Worm (Caenorhabditis elegans) whole organism, mixed stage, embryonic: ENCODE data around the gene nmgp-1.

Experiments used
- M03D4.4 ChIP-seq: sonication (generic microtip); optimal IDR thresholded peaks from 2 replicates; lab custom pipeline; 2017; ENCODE audit warnings: mild to moderate bottlenecking, missing genetic modification characterization, missing compliant biosample characterization
- bed-3 ChIP-seq: fragments of 200-800 bp; sonication (Bioruptor generic); optimal IDR thresholded peaks from 3 replicates; lab custom pipeline; 2018; ENCODE audit warnings: mild to moderate bottlenecking, missing genetic modification characterization, moderate library complexity, missing compliant biosample characterization
- ceh-39 ChIP-seq: fragments of 150-350 bp; optimal IDR thresholded peaks from 2 replicates; lab custom pipeline; 2014; ENCODE audit warnings: missing biosample characterization, missing genetic modification characterization
- ceh-43 ChIP-seq: fragments of 200-800 bp; sonication (Bioruptor generic); optimal IDR thresholded peaks from 2 replicates; lab custom pipeline; 2018; ENCODE audit warnings: mild to moderate bottlenecking, missing genetic modification characterization, moderate library complexity, missing compliant biosample characterization
- ceh-83 ChIP-seq: fragments of 200-800 bp; sonication (Bioruptor generic); optimal IDR thresholded peaks from 2 replicates; lab custom pipeline; 2018; ENCODE audit warnings: mild to moderate bottlenecking, missing genetic modification characterization, missing compliant biosample characterization
- ces-1 ChIP-seq: fragments of 150-350 bp; optimal IDR thresholded peaks from 2 replicates; lab custom pipeline; 2014; ENCODE audit warnings: missing biosample characterization, missing genetic modification reagents, missing genetic modification characterization
- cnd-1 ChIP-seq: fragments of 200-800 bp; sonication (Bioruptor generic); optimal IDR thresholded peaks from 2 replicates; lab custom pipeline; 2018; ENCODE audit warnings: mild to moderate bottlenecking, missing genetic modification characterization, missing compliant biosample characterization
- drap-1 ChIP-seq: fragments of 200-800 bp; sonication (Bioruptor generic); optimal IDR thresholded peaks from 3 replicates; lab custom pipeline; 2018; ENCODE audit warnings: mild to moderate bottlenecking, missing genetic modification characterization, missing compliant biosample characterization
- elt-1 ChIP-seq: sonication (generic microtip); optimal IDR thresholded peaks from 2 replicates; lab custom pipeline; 2017; ENCODE audit warnings: missing genetic modification characterization, mild to moderate bottlenecking, missing compliant biosample characterization, antibody characterized with exemption, moderate library complexity, borderline replicate concordance; ENCODE audit not compliant: insufficient read depth
- elt-3 ChIP-seq: fragments of 150-350 bp; optimal IDR thresholded peaks from 2 replicates; lab custom pipeline; 2014; ENCODE audit warnings: missing biosample characterization, missing genetic modification characterization
- flh-1 ChIP-seq: fragments of 200-800 bp; sonication (Bioruptor generic); optimal IDR thresholded peaks from 2 replicates; lab custom pipeline; 2018; ENCODE audit warnings: mild to moderate bottlenecking, missing genetic modification characterization, moderate library complexity, missing compliant biosample characterization
- ham-2 ChIP-seq: fragments of 200-800 bp; sonication (Bioruptor generic); optimal IDR thresholded peaks from 2 replicates; lab custom pipeline; 2018; ENCODE audit warnings: mild to moderate bottlenecking, missing genetic modification characterization, missing compliant biosample characterization
- hlh-1 ChIP-seq: fragments of 150-350 bp; optimal IDR thresholded peaks from 2 replicates; lab custom pipeline; 2014; ENCODE audit warnings: missing biosample characterization, missing genetic modification reagents, missing genetic modification characterization
- lin-13 ChIP-seq: fragments of 150-350 bp; optimal IDR thresholded peaks from 2 replicates; lab custom pipeline; 2014; ENCODE audit warnings: missing biosample characterization, missing genetic modification characterization
- lin-32 ChIP-seq: fragments of 200-800 bp; sonication (Bioruptor generic); optimal IDR thresholded peaks from 2 replicates; lab custom pipeline; 2018; ENCODE audit warnings: mild to moderate bottlenecking, missing genetic modification characterization, missing compliant biosample characterization
- lsy-2 ChIP-seq: fragments of 150-350 bp; optimal IDR thresholded peaks from 2 replicates; lab custom pipeline; 2014; ENCODE audit warnings: missing biosample characterization, missing genetic modification characterization
- mab-5 ChIP-seq: fragments of 150-350 bp; optimal IDR thresholded peaks from 2 replicates; lab custom pipeline; 2014; ENCODE audit warnings: missing biosample characterization, missing genetic modification characterization
- mep-1 ChIP-seq: fragments of 150-350 bp; optimal IDR thresholded peaks from 2 replicates; lab custom pipeline; 2017; ENCODE audit warnings: missing biosample characterization, missing genetic modification reagents, missing genetic modification characterization, inconsistent platforms
- nhr-12 ChIP-seq: fragments of 150-350 bp; optimal IDR thresholded peaks from 2 replicates; lab custom pipeline; 2014; ENCODE audit warnings: missing biosample characterization, missing genetic modification characterization
- nhr-2 ChIP-seq: fragments of 150-350 bp; optimal IDR thresholded peaks from 2 replicates; lab custom pipeline; 2014; ENCODE audit warnings: missing biosample characterization, missing genetic modification characterization
- nhr-237 ChIP-seq: fragments of 150-350 bp; optimal IDR thresholded peaks from 2 replicates; lab custom pipeline; 2014; ENCODE audit warnings: missing biosample characterization, missing genetic modification characterization
- nhr-28 ChIP-seq: fragments of 150-350 bp; optimal IDR thresholded peaks from 2 replicates; lab custom pipeline; 2014; ENCODE audit warnings: missing biosample characterization, missing genetic modification characterization
- pha-4 ChIP-seq: fragments of 150-350 bp; optimal IDR thresholded peaks from 2 replicates; lab custom pipeline; 2018; ENCODE audit warnings: missing biosample characterization, missing genetic modification reagents, missing genetic modification characterization
- tbx-8 ChIP-seq: fragments of 200-800 bp; sonication (Bioruptor generic); optimal IDR thresholded peaks from 2 replicates; lab custom pipeline; 2018; ENCODE audit warnings: mild to moderate bottlenecking, missing genetic modification characterization, moderate library complexity, missing compliant biosample characterization
- unc-120 ChIP-seq: sonication (generic microtip); optimal IDR thresholded peaks from 2 replicates; lab custom pipeline; 2017; ENCODE audit warnings: missing genetic modification characterization, missing compliant biosample characterization; ENCODE audit not compliant: poor library complexity, severe bottlenecking
- unc-39 ChIP-seq: fragments of 150-350 bp; optimal IDR thresholded peaks from 2 replicates; lab custom pipeline; 2014; ENCODE audit warnings: missing biosample characterization, missing genetic modification characterization
- unc-62 ChIP-seq: fragments of 150-350 bp; optimal IDR thresholded peaks from 2 replicates; lab custom pipeline; 2014; ENCODE audit warnings: missing biosample characterization, missing genetic modification reagents, missing genetic modification characterization
- zip-8 ChIP-seq: fragments of 150-350 bp; optimal IDR thresholded peaks from 2 replicates; lab custom pipeline; 2014; ENCODE audit warnings: missing biosample characterization, missing genetic modification characterization
- ztf-11 ChIP-seq: fragments of 150-350 bp; optimal IDR thresholded peaks from 2 replicates; lab custom pipeline; 2014; ENCODE audit warnings: missing biosample characterization, missing genetic modification characterization

nmgp-1 gene

DNA sequence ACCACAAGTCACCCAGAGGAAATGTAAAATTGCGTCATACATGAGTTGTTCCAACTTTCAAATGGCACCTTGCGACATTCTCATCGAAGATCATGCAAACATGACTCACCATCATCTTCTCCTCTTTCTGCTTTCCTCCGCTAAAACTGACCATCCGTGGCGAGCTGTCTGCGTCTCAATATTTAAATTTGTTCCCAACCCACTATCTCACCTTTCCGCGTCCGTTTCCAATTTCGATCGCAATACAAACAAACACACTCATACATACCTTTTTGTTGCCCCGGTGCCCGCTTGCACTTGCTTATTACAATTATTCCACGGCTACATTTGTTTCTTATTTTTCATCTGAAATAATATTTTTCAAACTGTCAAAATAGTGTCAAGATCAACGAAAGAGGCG is at the start of gene nmgp-1:
TSS of gene nmgp-1 (plus strand) at position 174 of the 400 bp plus-strand sequence.
- peak; percentile 35 for TF ChIP-seq zip-8 (tag; lab: Kevin White, UChicago)
- TF ChIP-seq nhr-237 (tag; lab: Kevin White, UChicago), result no peak
- peak; percentile 13 for TF ChIP-seq pha-4 (tag; lab: Kevin White, UChicago)
- no peak for TF ChIP-seq drap-1 (GFP tag; lab: Kevin White, UChicago)

DNA sequence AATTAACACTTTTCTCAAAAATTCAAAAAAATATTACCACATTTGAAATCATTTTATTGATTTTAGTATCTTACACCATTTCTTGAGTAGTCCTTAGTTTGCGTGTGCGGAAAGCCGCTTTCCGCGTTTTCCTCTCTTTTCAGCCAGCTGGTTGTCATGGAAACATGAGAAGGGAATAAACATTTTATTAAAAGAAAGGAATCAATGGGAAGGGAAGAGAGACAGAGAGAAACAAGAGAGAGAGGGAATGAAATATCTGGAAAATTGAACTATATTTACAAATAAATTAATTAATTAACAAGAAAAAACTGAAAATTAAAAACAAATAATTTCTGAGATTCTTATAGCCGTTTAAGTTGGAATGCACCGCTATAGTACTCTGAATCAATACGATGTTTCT is 41.3 kb upstream of the nmgp-1 start, which contains the start of gene mks-2:
TSS of gene mks-2 (minus strand) at position 101 of the 400 bp plus-strand sequence.
- TF ChIP-seq elt-1 (tag; lab: Kevin White, UChicago), result no peak
- no peak for TF ChIP-seq ceh-43 (GFP tag; lab: Kevin White, UChicago)
- TF ChIP-seq ztf-11 (tag; lab: Kevin White, UChicago), result no peak
- no peak for TF ChIP-seq hlh-1 (tag; lab: Kevin White, UChicago)

DNA sequence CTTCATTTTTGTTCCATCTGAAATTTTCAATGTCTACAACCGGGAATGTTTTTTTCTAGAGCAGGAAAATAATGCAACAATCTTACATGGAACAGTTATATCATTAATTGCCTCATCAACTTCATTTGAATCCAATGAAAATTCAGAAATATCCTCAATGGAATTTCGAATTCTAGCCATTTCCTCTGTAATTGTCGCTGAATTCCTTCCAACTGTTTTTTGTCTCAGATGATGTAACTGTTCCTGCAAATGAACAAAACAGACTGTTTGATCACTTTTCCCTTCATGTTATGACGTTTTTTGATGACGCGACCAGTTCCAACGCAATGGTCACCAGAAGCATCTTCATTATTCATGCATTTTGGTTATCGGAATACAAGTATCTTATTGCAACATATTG is 39.2 kb upstream of the nmgp-1 start:
- TF ChIP-seq unc-62 (GFP tag; lab: Kevin White, UChicago) (no peak), ham-2 (no peak), lin-32 (GFP tag; lab: Kevin White, UChicago) (no peak), lsy-2 (tag; lab: Kevin White, UChicago) (no peak), unc-39 (tag; lab: Kevin White, UChicago) (no peak), bed-3 (GFP tag; lab: Kevin White, UChicago) (no peak), unc-120 (tag; lab: Kevin White, UChicago) (no peak), lin-13 (tag; lab: Kevin White, UChicago) (no peak), nhr-28 (tag; lab: Kevin White, UChicago) (no peak), elt-3 (tag; lab: Kevin White, UChicago) (no peak), nhr-237 (tag; lab: Kevin White, UChicago) (no peak), ceh-39 (no peak), nhr-2 (tag; lab: Kevin White, UChicago) (no peak), nhr-12 (tag; lab: Kevin White, UChicago) (no peak)

DNA sequence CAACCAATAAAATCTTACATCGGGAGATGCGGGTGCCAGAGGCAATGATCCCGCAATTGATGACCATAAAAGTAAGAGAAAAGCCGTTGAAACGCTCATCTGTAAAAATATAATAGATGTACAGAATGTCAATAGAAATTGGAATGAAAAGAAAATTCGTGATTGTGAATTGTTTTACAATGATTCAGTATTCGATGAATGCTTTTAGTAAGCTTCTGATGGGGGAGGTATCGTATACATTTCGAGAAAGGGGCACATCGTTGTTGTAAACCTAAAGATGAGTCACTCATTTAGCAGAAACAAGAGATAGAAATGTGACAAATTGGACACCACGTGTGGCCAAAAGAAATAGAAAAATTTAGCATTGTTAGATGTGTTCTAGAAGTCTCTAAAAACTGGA is 38.1 kb upstream of the nmgp-1 start, which contains the start of gene C30B5.6:
TSS of gene C30B5.6 (minus strand) at position 101 of the 400 bp plus-strand sequence.
- TF ChIP-seq flh-1 (GFP tag; lab: Kevin White, UChicago), result no peak
- no peak for TF ChIP-seq mab-5 (tag; lab: Kevin White, UChicago)
- TF ChIP-seq ham-2, result no peak
- TF ChIP-seq zip-8 (tag; lab: Kevin White, UChicago), result no peak
- no peak for TF ChIP-seq ztf-11 (tag; lab: Kevin White, UChicago)
- no peak for TF ChIP-seq ces-1 (GFP tag; lab: Kevin White, UChicago)

DNA sequence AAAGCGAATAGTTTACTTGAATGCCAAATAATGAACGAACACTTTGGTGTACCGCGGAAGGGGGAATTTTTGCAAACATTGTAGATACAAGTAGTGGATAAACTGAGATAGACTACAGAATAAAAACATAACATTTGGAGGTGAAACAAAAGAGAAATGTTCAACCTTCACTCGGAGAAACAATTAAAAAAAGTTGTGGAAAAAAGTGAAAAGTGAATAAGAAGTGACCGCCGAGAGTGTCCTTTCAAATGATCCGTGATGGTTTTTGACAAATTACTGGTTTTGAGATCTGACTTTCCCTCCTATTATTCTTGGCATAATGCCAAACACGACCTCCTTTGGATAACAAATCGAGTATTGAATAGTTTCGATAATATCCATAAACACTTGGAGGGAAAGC is 36.9 kb upstream of the nmgp-1 start:
- TF ChIP-seq ceh-83 (GFP tag; lab: Kevin White, UChicago) (no peak), cnd-1 (tag; lab: Kevin White, UChicago) (no peak), ceh-39 (no peak), zip-8 (tag; lab: Kevin White, UChicago) (no peak), M03D4.4 (tag; lab: Kevin White, UChicago) (no peak), nhr-12 (tag; lab: Kevin White, UChicago) (no peak), elt-1 (tag; lab: Kevin White, UChicago) (no peak), tbx-8 (GFP tag; lab: Kevin White, UChicago) (no peak), nhr-28 (tag; lab: Kevin White, UChicago) (no peak)

DNA sequence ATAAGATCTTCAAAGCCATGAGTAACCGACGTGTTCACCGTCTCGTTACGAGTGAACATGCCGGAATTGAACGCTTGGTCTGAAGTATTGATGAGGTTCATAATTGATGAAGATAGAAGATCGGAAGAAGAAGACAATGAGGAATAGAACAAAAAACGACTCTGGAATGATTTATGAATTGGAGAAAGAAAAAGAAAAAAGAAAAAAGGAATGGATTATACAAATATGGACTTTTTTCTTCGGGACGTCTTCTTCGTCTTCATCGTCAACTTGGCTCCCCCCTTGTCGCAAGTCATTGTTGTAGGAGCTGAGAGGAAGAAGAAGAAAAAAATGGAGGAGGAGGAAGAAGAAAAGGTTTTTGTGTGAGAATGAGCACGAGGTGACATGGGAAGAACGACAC is 33.7 kb upstream of the nmgp-1 start, which contains the start of gene srsy-2:
TSS of gene srsy-2 (minus strand) at position 101 of the 400 bp plus-strand sequence.
- TF ChIP-seq ceh-39 (no peak), bed-3 (GFP tag; lab: Kevin White, UChicago) (no peak), nhr-237 (tag; lab: Kevin White, UChicago) (no peak), mep-1 (tag; lab: Kevin White, UChicago) (no peak), ham-2 (no peak)
- TF ChIP-seq, all 35 proteins: peak for 0
